Fruit fly (Drosophila melanogaster) whole organism, embryonic: ENCODE measurements around the gene CG14960.

Experiments used
- Ada2b ChIP-seq: fragments of 200-800 bp; sonication (Bioruptor generic); IDR thresholded peaks from 2 replicates; pipeline ENCODE4 v1.3.6; 2022; ENCODE audit warnings: missing biosample characterization, missing genetic modification characterization
- Asciz ChIP-seq: fragments of 200-800 bp; sonication (Bioruptor generic); optimal IDR thresholded peaks from 2 replicates; lab custom pipeline; 2017; ENCODE audit warnings: missing biosample characterization, mild to moderate bottlenecking, missing genetic modification characterization, missing genetic modification reagents
- CG11247 ChIP-seq: fragments of 200-800 bp; sonication (Bioruptor generic); IDR thresholded peaks from 2 replicates; pipeline ENCODE4 v1.3.6; 2022; ENCODE audit warnings: missing biosample characterization, missing genetic modification characterization
- CG14014 ChIP-seq: fragments of 200-800 bp; sonication (Bioruptor generic); IDR thresholded peaks from 2 replicates; pipeline ENCODE4 v1.3.6; 2022; ENCODE audit warnings: missing biosample characterization, missing genetic modification characterization
- CG17186 ChIP-seq: fragments of 200-800 bp; sonication (Bioruptor generic); optimal IDR thresholded peaks from 3 replicates; lab custom pipeline; 2017; ENCODE audit warnings: missing biosample characterization, missing genetic modification reagents, missing genetic modification characterization
- CG17361 ChIP-seq: fragments of 200-800 bp; sonication (Bioruptor generic); IDR thresholded peaks from 3 replicates; pipeline ENCODE4 v1.3.6; 2022; ENCODE audit warnings: missing biosample characterization, missing genetic modification characterization
- CG17829 ChIP-seq: fragments of 200-800 bp; optimal IDR thresholded peaks from 2 replicates; lab custom pipeline; 2019; ENCODE audit warnings: missing biosample characterization, mild to moderate bottlenecking, missing genetic modification characterization, moderate library complexity
- CG33213 ChIP-seq: fragments of 200-800 bp; sonication (Bioruptor generic); optimal IDR thresholded peaks from 3 replicates; lab custom pipeline; 2016; ENCODE audit warnings: missing biosample characterization, missing genetic modification characterization
- CG4424 ChIP-seq: fragments of 200-800 bp; sonication (Bioruptor generic); optimal IDR thresholded peaks from 3 replicates; lab custom pipeline; 2016; ENCODE audit warnings: missing biosample characterization, missing genetic modification characterization
- CG4854 ChIP-seq: fragments of 200-800 bp; sonication (Bioruptor generic); optimal IDR thresholded peaks from 2 replicates; lab custom pipeline; 2016; ENCODE audit warnings: missing biosample characterization, missing genetic modification characterization, inconsistent platforms
- CG8290 ChIP-seq, 3 experiments: fragments of 200-800 bp; sonication (Bioruptor generic); optimal IDR thresholded peaks; 2 replicates each; lab custom pipeline; 2016 to 2019; ENCODE audit warnings: missing biosample characterization in 3 of 3, missing genetic modification characterization in 3 of 3, mild to moderate bottlenecking in 2 of 3, moderate library complexity in 1 of 3
- CG8359 ChIP-seq: fragments of 200-800 bp; sonication (Bioruptor generic); optimal IDR thresholded peaks from 2 replicates; lab custom pipeline; 2017; ENCODE audit warnings: missing biosample characterization, mild to moderate bottlenecking, missing genetic modification characterization, borderline replicate concordance
- CG8944 ChIP-seq: fragments of 200-800 bp; sonication (Bioruptor generic); optimal IDR thresholded peaks from 3 replicates; lab custom pipeline; 2016; ENCODE audit warnings: missing biosample characterization, missing genetic modification characterization
- Dip2 ChIP-seq: fragments of 200-800 bp; sonication (Bioruptor generic); IDR thresholded peaks from 2 replicates; pipeline ENCODE4 v1.3.6; 2022; ENCODE audit warnings: missing biosample characterization, missing genetic modification characterization
- Dip3 ChIP-seq: fragments of 200-800 bp; sonication (Bioruptor generic); optimal IDR thresholded peaks from 3 replicates; lab custom pipeline; 2016; ENCODE audit warnings: missing biosample characterization, missing genetic modification characterization
- Doc2 ChIP-seq: fragments of 200-800 bp; sonication (Bioruptor generic); IDR thresholded peaks from 2 replicates; pipeline ENCODE4 v1.3.6; 2022; ENCODE audit warnings: missing biosample characterization, missing genetic modification characterization
- Doc3 ChIP-seq: fragments of 200-800 bp; sonication (Bioruptor generic); IDR thresholded peaks from 3 replicates; pipeline ENCODE4 v1.3.6; 2022; ENCODE audit warnings: missing biosample characterization, missing genetic modification characterization; ENCODE audit not compliant: partially characterized antibody
- Fer1 ChIP-seq: fragments of 200-800 bp; sonication (Bioruptor generic); optimal IDR thresholded peaks from 2 replicates; lab custom pipeline; 2017; ENCODE audit warnings: missing biosample characterization, mild to moderate bottlenecking, missing genetic modification characterization
- HLHmδ ChIP-seq: fragments of 200-800 bp; sonication (Bioruptor generic); optimal IDR thresholded peaks from 2 replicates; lab custom pipeline; 2018; ENCODE audit warnings: missing biosample characterization, mild to moderate bottlenecking, missing genetic modification characterization, moderate library complexity
- Jarid2 ChIP-seq: fragments of 200-800 bp; sonication (Bioruptor generic); optimal IDR thresholded peaks from 3 replicates; lab custom pipeline; 2017; ENCODE audit warnings: mild to moderate bottlenecking, missing biosample characterization, missing genetic modification reagents, missing genetic modification characterization
- Lhr ChIP-seq: fragments of 200-800 bp; sonication (Bioruptor generic); optimal IDR thresholded peaks from 3 replicates; lab custom pipeline; 2017; ENCODE audit warnings: mild to moderate bottlenecking, missing biosample characterization, missing genetic modification reagents, missing genetic modification characterization
- NC2α ChIP-seq: fragments of 200-800 bp; sonication (Bioruptor generic); optimal IDR thresholded peaks from 2 replicates; lab custom pipeline; 2016; ENCODE audit warnings: missing biosample characterization, missing genetic modification characterization
- NFAT ChIP-seq: fragments of 200-800 bp; sonication (Bioruptor generic); IDR thresholded peaks from 2 replicates; pipeline ENCODE4 v1.3.6; 2022; ENCODE audit warnings: missing biosample characterization, missing genetic modification characterization
- NK7.1 ChIP-seq: fragments of 200-800 bp; sonication (Bioruptor generic); optimal IDR thresholded peaks from 3 replicates; lab custom pipeline; 2016; ENCODE audit warnings: missing biosample characterization, missing genetic modification characterization
- Oaz ChIP-seq: fragments of 200-800 bp; sonication (Bioruptor generic); IDR thresholded peaks from 2 replicates; pipeline ENCODE4 v1.3.6; 2022; ENCODE audit warnings: missing biosample characterization, missing genetic modification characterization
- Oli ChIP-seq: fragments of 200-800 bp; sonication (Bioruptor generic); optimal IDR thresholded peaks from 2 replicates; lab custom pipeline; 2018; ENCODE audit warnings: missing biosample characterization, mild to moderate bottlenecking, missing genetic modification characterization, moderate library complexity
- YL-1 ChIP-seq: fragments of 200-800 bp; sonication (Bioruptor generic); optimal IDR thresholded peaks from 3 replicates; lab custom pipeline; 2017; ENCODE audit warnings: missing biosample characterization, mild to moderate bottlenecking, missing genetic modification characterization
- ara ChIP-seq: fragments of 200-800 bp; sonication (Bioruptor generic); IDR thresholded peaks from 2 replicates; pipeline ENCODE4 v1.3.6; 2022; ENCODE audit warnings: missing biosample characterization, missing genetic modification characterization
- ash1 ChIP-seq: fragments of 200-800 bp; sonication (Bioruptor generic); optimal IDR thresholded peaks from 2 replicates; lab custom pipeline; 2018; ENCODE audit warnings: missing biosample characterization, mild to moderate bottlenecking, missing genetic modification characterization
- bab2 ChIP-seq: fragments of 200-800 bp; sonication (Bioruptor generic); optimal IDR thresholded peaks from 2 replicates; lab custom pipeline; 2016; ENCODE audit warnings: missing biosample characterization, missing genetic modification characterization
- chn ChIP-seq: fragments of 200-800 bp; sonication (Bioruptor generic); optimal IDR thresholded peaks from 2 replicates; lab custom pipeline; 2016; ENCODE audit warnings: missing biosample characterization, missing genetic modification characterization
- da ChIP-seq: fragments of 200-800 bp; sonication (Bioruptor generic); optimal IDR thresholded peaks from 2 replicates; lab custom pipeline; 2016; ENCODE audit warnings: missing biosample characterization, missing genetic modification characterization
- ems ChIP-seq: fragments of 200-800 bp; sonication (Bioruptor generic); optimal IDR thresholded peaks from 3 replicates; lab custom pipeline; 2016; ENCODE audit warnings: missing biosample characterization, missing genetic modification characterization
- gem ChIP-seq: fragments of 200-800 bp; sonication (Bioruptor generic); optimal IDR thresholded peaks from 2 replicates; lab custom pipeline; 2019; ENCODE audit warnings: missing biosample characterization, mild to moderate bottlenecking, missing genetic modification characterization, moderate library complexity
- gro ChIP-seq: fragments of 200-800 bp; sonication (Bioruptor generic); optimal IDR thresholded peaks from 2 replicates; lab custom pipeline; 2016; ENCODE audit warnings: missing biosample characterization, missing genetic modification characterization
- gt ChIP-seq: fragments of 200-800 bp; sonication (Bioruptor generic); IDR thresholded peaks from 2 replicates; pipeline ENCODE4 v1.3.6; 2022; ENCODE audit warnings: missing biosample characterization, missing genetic modification characterization
- kni ChIP-seq: fragments of 200-800 bp; sonication (Bioruptor generic); optimal IDR thresholded peaks from 3 replicates; lab custom pipeline; 2017; ENCODE audit warnings: mild to moderate bottlenecking, missing biosample characterization, missing genetic modification reagents, missing genetic modification characterization
- lbe ChIP-seq: fragments of 200-800 bp; sonication (Bioruptor generic); optimal IDR thresholded peaks from 2 replicates; lab custom pipeline; 2016; ENCODE audit warnings: missing biosample characterization, mild to moderate bottlenecking, missing genetic modification characterization
- nerfin-2 ChIP-seq: fragments of 200-800 bp; sonication (Bioruptor generic); IDR thresholded peaks from 2 replicates; pipeline ENCODE4 v1.3.6; 2022; ENCODE audit warnings: missing biosample characterization, missing genetic modification characterization; ENCODE audit not compliant: partially characterized antibody
- pan ChIP-seq, 4 experiments: fragments of >200 bp in 3 of 4; fragments of 200-800 bp in 1 of 4; sonication (Bioruptor generic) in 1 of 4; optimal IDR thresholded peaks in 3 of 4; IDR thresholded peaks in 1 of 4; 2 replicates each; pipeline versions ENCODE4 v1.3.6 to Lab custom; 2017 to 2022; ENCODE audit warnings: missing biosample characterization in 2 of 4, missing genetic modification characterization in 2 of 4, mixed read lengths in 1 of 4
- pb ChIP-seq: fragments of 200-800 bp; sonication (Bioruptor generic); optimal IDR thresholded peaks from 3 replicates; lab custom pipeline; 2016; ENCODE audit warnings: missing biosample characterization, missing genetic modification characterization
- phol ChIP-seq: fragments of 200-800 bp; sonication (Bioruptor generic); optimal IDR thresholded peaks from 3 replicates; lab custom pipeline; 2018; ENCODE audit warnings: missing biosample characterization, mild to moderate bottlenecking, missing genetic modification characterization, moderate library complexity
- sd ChIP-seq: fragments of 200-800 bp; sonication (Bioruptor generic); optimal IDR thresholded peaks from 3 replicates; lab custom pipeline; 2018; ENCODE audit warnings: missing biosample characterization, mild to moderate bottlenecking, missing genetic modification characterization, moderate library complexity
- sna ChIP-seq: fragments of 200-800 bp; sonication (Bioruptor generic); IDR thresholded peaks from 2 replicates; pipeline ENCODE4 v1.3.6; 2022; ENCODE audit warnings: missing biosample characterization, missing genetic modification characterization; ENCODE audit not compliant: partially characterized antibody
- sqz ChIP-seq: fragments of 200-800 bp; sonication (Bioruptor generic); optimal IDR thresholded peaks from 3 replicates; lab custom pipeline; 2018; ENCODE audit warnings: missing biosample characterization, mild to moderate bottlenecking, missing genetic modification characterization
- tgo ChIP-seq: fragments of 200-800 bp; sonication (Bioruptor generic); IDR thresholded peaks from 3 replicates; pipeline ENCODE4 v1.3.6; 2022; ENCODE audit warnings: missing biosample characterization, missing genetic modification characterization
- tna ChIP-seq: fragments of 200-800 bp; sonication (Bioruptor generic); IDR thresholded peaks from 2 replicates; pipeline ENCODE4 v1.3.6; 2022; ENCODE audit warnings: missing biosample characterization, missing genetic modification characterization; ENCODE audit not compliant: partially characterized antibody
- unpg ChIP-seq: fragments of 200-800 bp; sonication (Bioruptor generic); optimal IDR thresholded peaks from 3 replicates; lab custom pipeline; 2018; ENCODE audit warnings: missing biosample characterization, mild to moderate bottlenecking, missing genetic modification characterization, moderate library complexity
- z ChIP-seq: fragments of 200-800 bp; sonication (Bioruptor generic); IDR thresholded peaks from 3 replicates; pipeline ENCODE4 v1.3.6; 2022; ENCODE audit warnings: missing biosample characterization, missing genetic modification characterization
- zfh1 ChIP-seq: fragments of 200-800 bp; sonication (Bioruptor generic); IDR thresholded peaks from 3 replicates; pipeline ENCODE4 v1.3.6; 2022; ENCODE audit warnings: missing biosample characterization, missing genetic modification characterization

The CG14960 gene

dm6 chr3L:3288414-3288813 lies 17.6 kb downstream of the CG14960 start (continued):
- TF ChIP-seq gem (tag; lab: Kevin White, UChicago) (no peak), da (GFP tag; lab: Kevin White, UChicago) (no peak), CG4424 (GFP tag; lab: Kevin White, UChicago) (peak; percentile 39), ash1 (GFP tag; lab: Kevin White, UChicago) (no peak), sd (tag; lab: Kevin White, UChicago) (no peak), sna (no peak), CG4854 (GFP tag; lab: Kevin White, UChicago) (no peak), lbe (GFP tag; lab: Kevin White, UChicago) (no peak), CG17361 (GFP tag; lab: Robert Waterston, UW) (peak; percentile 40; the same call in 1 of the 3 replicates), z (GFP tag; lab: Robert Waterston, UW) (no peak), NK7.1 (GFP tag; lab: Kevin White, UChicago) (no peak), Dip2 (GFP tag; lab: Robert Waterston, UW) (peak; percentile 94), zfh1 (GFP tag; lab: Robert Waterston, UW) (peak; percentile 38; the same call in 1 of the 3 replicates), CG33213 (GFP tag; lab: Kevin White, UChicago) (peak; percentile 27), chn (GFP tag; lab: Kevin White, UChicago) (no peak), Ada2b (GFP tag; lab: Robert Waterston, UW) (no peak; the same call in 1 of the 2 replicates), unpg (no peak), sqz (GFP tag; lab: Kevin White, UChicago) (no peak), NFAT (GFP tag; lab: Robert Waterston, UW) (peak; percentile 84), bab2 (GFP tag; lab: Kevin White, UChicago) (peak; percentile 2), Asciz (GFP tag; lab: Kevin White, UChicago) (no peak), Dip3 (GFP tag; lab: Kevin White, UChicago) (no peak), CG17186 (no peak), CG14014 (GFP tag; lab: Robert Waterston, UW) (peak; percentile 44; the same call in 1 of the 2 replicates), Jarid2 (peak; percentile 4), tgo (GFP tag; lab: Robert Waterston, UW) (peak; percentile 36; the same call in 1 of the 3 replicates), CG11247 (GFP tag; lab: Robert Waterston, UW) (peak; percentile 68), phol (peak; percentile 21), Oli (no peak), CG8359 (GFP tag; lab: Kevin White, UChicago) (no peak), NC2α (GFP tag; lab: Kevin White, UChicago) (no peak), CG8944 (no peak), CG17829 (peak; percentile 46), CG8290 (GFP tag; optimal IDR thresholded peaks at IDR 0.05; lab: Kevin White, UChicago) (no peak), CG8290 (tag; optimal IDR thresholded peaks at IDR 0.05; lab: Kevin White, UChicago) (no peak), YL-1 (GFP tag; lab: Kevin White, UChicago) (no peak), kni (GFP tag; lab: Kevin White, UChicago) (no peak), pb (GFP tag; lab: Kevin White, UChicago) (no peak), gt (GFP tag; lab: Robert Waterston, UW) (no peak), Fer1 (GFP tag; lab: Kevin White, UChicago) (no peak), tna (GFP tag; lab: Robert Waterston, UW) (no peak), Oaz (GFP tag; lab: Robert Waterston, UW) (peak; percentile 36; the same call in 1 of the 2 replicates), ems (GFP tag; lab: Kevin White, UChicago) (no peak), nerfin-2 (GFP tag; lab: Robert Waterston, UW) (no peak), Doc2 (no peak), gro (GFP tag; lab: Kevin White, UChicago) (no peak), ara (GFP tag; lab: Robert Waterston, UW) (no peak), Lhr (GFP tag; lab: Kevin White, UChicago) (no peak), pan (optimal IDR thresholded peaks at IDR 0.05; lab: Kevin White, UChicago) (no peak), pan (GFP tag; optimal IDR thresholded peaks at IDR 0.05 in 1 of 2, IDR thresholded peaks at IDR 0.05 in 1 of 2) (peak in 1 of 2 experiments; percentile 48), HLHmδ (GFP tag; lab: Kevin White, UChicago) (no peak), Doc3 (no peak)
